Worm (Caenorhabditis elegans) whole organism, young adult: ENCODE measurements around the gene Y4C6B.4.

Experiments used
- C17E4.6 ChIP-seq: fragments of 200-800 bp; sonication (Bioruptor generic); IDR thresholded peaks from 2 replicates; pipeline ENCODE4 v1.3.6; 2022; ENCODE audit warnings: missing genetic modification reagents, missing genetic modification characterization, missing compliant biosample characterization
- F33H1.4 ChIP-seq: fragments of 200-800 bp; sonication (Bioruptor generic); IDR thresholded peaks from 2 replicates; pipeline ENCODE4 v1.3.6; 2022; ENCODE audit warnings: missing genetic modification reagents, missing genetic modification characterization, missing compliant biosample characterization
- F39B2.1 ChIP-seq: fragments of 200-800 bp; sonication (Bioruptor generic); IDR thresholded peaks from 2 replicates; pipeline ENCODE4 v1.3.6; 2022; ENCODE audit warnings: missing genetic modification reagents, missing genetic modification characterization, missing compliant biosample characterization
- F52B5.7 ChIP-seq: sonication (generic microtip); optimal IDR thresholded peaks from 2 replicates; lab custom pipeline; 2016; ENCODE audit warnings: mild to moderate bottlenecking, missing genetic modification characterization, missing compliant biosample characterization
- F55B11.4 ChIP-seq: sonication (generic microtip); optimal IDR thresholded peaks from 2 replicates; lab custom pipeline; 2016; ENCODE audit warnings: missing compliant biosample characterization, missing genetic modification characterization, borderline replicate concordance; ENCODE audit not compliant: insufficient read depth
- F57A8.1 ChIP-seq: fragments of 200-800 bp; sonication (Bioruptor generic); optimal IDR thresholded peaks from 2 replicates; lab custom pipeline; 2018; ENCODE audit warnings: mild to moderate bottlenecking, missing genetic modification characterization, moderate library complexity, missing compliant biosample characterization
- K12H6.12 ChIP-seq: fragments of 200-800 bp; sonication (Bioruptor generic); optimal IDR thresholded peaks from 2 replicates; lab custom pipeline; 2018; ENCODE audit warnings: mild to moderate bottlenecking, missing genetic modification characterization, missing compliant biosample characterization
- Y95B8A.8 ChIP-seq: fragments of 200-800 bp; sonication (Bioruptor generic); IDR thresholded peaks from 2 replicates; pipeline ENCODE4 v1.3.6; 2022; ENCODE audit warnings: missing genetic modification reagents, missing genetic modification characterization, missing compliant biosample characterization
- ZK185.1 ChIP-seq: sonication (generic microtip); optimal IDR thresholded peaks from 2 replicates; lab custom pipeline; 2016; ENCODE audit warnings: mild to moderate bottlenecking, missing genetic modification characterization, missing compliant biosample characterization; ENCODE audit not compliant: poor library complexity, severe bottlenecking
- atf-7 ChIP-seq: sonication (generic microtip); optimal IDR thresholded peaks from 2 replicates; lab custom pipeline; 2017; ENCODE audit warnings: mild to moderate bottlenecking, missing genetic modification characterization, missing compliant biosample characterization
- attf-5 ChIP-seq: fragments of 200-800 bp; sonication (Bioruptor generic); optimal IDR thresholded peaks from 2 replicates; lab custom pipeline; 2018; ENCODE audit warnings: mild to moderate bottlenecking, missing genetic modification characterization, missing compliant biosample characterization
- ccch-3 ChIP-seq: fragments of 200-800 bp; sonication (Bioruptor generic); optimal IDR thresholded peaks from 2 replicates; lab custom pipeline; 2018; ENCODE audit warnings: mild to moderate bottlenecking, missing genetic modification characterization, missing compliant biosample characterization
- cebp-2 ChIP-seq: fragments of 200-800 bp; sonication (Bioruptor generic); IDR thresholded peaks from 2 replicates; pipeline ENCODE4 v1.3.6; 2022; ENCODE audit warnings: missing genetic modification characterization, missing compliant biosample characterization
- ceh-27 ChIP-seq: fragments of 200-800 bp; sonication (Bioruptor generic); optimal IDR thresholded peaks from 2 replicates; lab custom pipeline; 2018; ENCODE audit warnings: mild to moderate bottlenecking, missing genetic modification characterization, moderate library complexity, missing compliant biosample characterization
- ceh-58 ChIP-seq: fragments of 200-800 bp; sonication (Bioruptor generic); IDR thresholded peaks from 2 replicates; pipeline ENCODE4 v1.3.6; 2022; ENCODE audit warnings: missing genetic modification characterization, missing compliant biosample characterization
- ceh-91 ChIP-seq: fragments of 200-800 bp; sonication (Bioruptor generic); IDR thresholded peaks from 2 replicates; pipeline ENCODE4 v1.3.6; 2022; ENCODE audit warnings: missing genetic modification reagents, missing genetic modification characterization, missing compliant biosample characterization
- dpl-1 ChIP-seq: fragments of 150-350 bp; optimal IDR thresholded peaks from 2 replicates; lab custom pipeline; 2014; ENCODE audit warnings: missing biosample characterization, missing genetic modification reagents, missing genetic modification characterization
- efl-1 ChIP-seq: fragments of 150-350 bp; optimal IDR thresholded peaks from 2 replicates; lab custom pipeline; 2014; ENCODE audit warnings: missing biosample characterization, missing genetic modification reagents, missing genetic modification characterization
- ekl-4 ChIP-seq: fragments of 200-800 bp; sonication (Bioruptor generic); IDR thresholded peaks from 2 replicates; pipeline ENCODE4 v1.3.6; 2022; ENCODE audit warnings: missing genetic modification reagents, missing genetic modification characterization, missing compliant biosample characterization
- fkh-3 ChIP-seq: sonication (generic microtip); optimal IDR thresholded peaks from 2 replicates; lab custom pipeline; 2016; ENCODE audit warnings: mild to moderate bottlenecking, missing genetic modification characterization, missing compliant biosample characterization
- hlh-12 ChIP-seq: sonication (generic microtip); optimal IDR thresholded peaks from 2 replicates; lab custom pipeline; 2016; ENCODE audit warnings: missing genetic modification characterization, missing compliant biosample characterization
- hmg-1.2 ChIP-seq: fragments of 200-800 bp; sonication (Bioruptor generic); IDR thresholded peaks from 2 replicates; pipeline ENCODE4 v1.3.6; 2022; ENCODE audit warnings: missing genetic modification reagents, missing genetic modification characterization, missing compliant biosample characterization
- hrde-1 ChIP-seq: sonication (generic microtip); optimal IDR thresholded peaks from 2 replicates; lab custom pipeline; 2016; ENCODE audit warnings: missing genetic modification characterization, mild to moderate bottlenecking, missing compliant biosample characterization, moderate library complexity, missing genotype, missing genetic modification reagents, borderline replicate concordance
- lag-1 ChIP-seq: fragments of 200-800 bp; sonication (Bioruptor generic); IDR thresholded peaks from 2 replicates; pipeline ENCODE4 v1.3.6; 2022; ENCODE audit warnings: missing genetic modification reagents, missing genetic modification characterization, missing compliant biosample characterization
- lin-54 ChIP-seq: fragments of 200-800 bp; sonication (Bioruptor generic); optimal IDR thresholded peaks from 2 replicates; lab custom pipeline; 2018; ENCODE audit warnings: mild to moderate bottlenecking, missing genetic modification characterization, missing compliant biosample characterization
- lir-1 ChIP-seq: fragments of 200-800 bp; sonication (Bioruptor generic); conservative IDR thresholded peaks from 2 replicates; pipeline ENCODE4 v1.3.6; 2022; ENCODE audit warnings: missing genetic modification reagents, missing genetic modification characterization, missing compliant biosample characterization
- lsl-1 ChIP-seq: fragments of 200-800 bp; sonication (Bioruptor generic); optimal IDR thresholded peaks from 2 replicates; lab custom pipeline; 2018; ENCODE audit warnings: mild to moderate bottlenecking, missing genetic modification characterization, moderate library complexity, missing compliant biosample characterization
- madf-6 ChIP-seq: fragments of 200-800 bp; sonication (Bioruptor generic); IDR thresholded peaks from 2 replicates; pipeline ENCODE4 v1.3.6; 2022; ENCODE audit warnings: missing genetic modification reagents, missing genetic modification characterization, missing compliant biosample characterization
- mcd-1 ChIP-seq: fragments of 200-800 bp; sonication (Bioruptor generic); IDR thresholded peaks from 2 replicates; pipeline ENCODE4 v1.3.6; 2022; ENCODE audit warnings: missing genetic modification reagents, missing genetic modification characterization, missing compliant biosample characterization
- mel-28 ChIP-seq: sonication (generic microtip); optimal IDR thresholded peaks from 2 replicates; lab custom pipeline; 2016; ENCODE audit warnings: borderline replicate concordance, mild to moderate bottlenecking, missing genetic modification characterization, missing compliant biosample characterization
- rcor-1 ChIP-seq: fragments of 200-800 bp; sonication (Bioruptor generic); IDR thresholded peaks from 2 replicates; pipeline ENCODE4 v1.3.6; 2022; ENCODE audit warnings: missing genetic modification reagents, missing genetic modification characterization, missing compliant biosample characterization
- rec-8 ChIP-seq, 2 experiments: sonication (generic microtip); optimal IDR thresholded peaks; 2 replicates each; lab custom pipeline; 2016; ENCODE audit warnings: mild to moderate bottlenecking in 2 of 2, missing genetic modification characterization in 2 of 2, missing genetic modification reagents in 2 of 2, missing genotype in 2 of 2, missing biosample characterization in 1 of 2, missing compliant biosample characterization in 1 of 2, moderate library complexity in 1 of 2
- sea-2 ChIP-seq: fragments of 200-800 bp; sonication (Bioruptor generic); IDR thresholded peaks from 2 replicates; pipeline ENCODE4 v1.3.6; 2022; ENCODE audit warnings: missing genetic modification characterization, missing compliant biosample characterization
- snpc-3.4 ChIP-seq: sonication (generic microtip); optimal IDR thresholded peaks from 2 replicates; lab custom pipeline; 2017; ENCODE audit warnings: missing genetic modification characterization, mild to moderate bottlenecking, missing compliant biosample characterization, antibody characterized with exemption, moderate library complexity, missing genotype, missing genetic modification reagents
- snpc-4 ChIP-seq, 5 experiments: fragments of 150-350 bp in 1 of 5; sonication (generic microtip) in 4 of 5; optimal IDR thresholded peaks; 2 replicates each; lab custom pipeline; 2014 to 2018; ENCODE audit warnings: missing genetic modification characterization in 5 of 5, missing biosample characterization in 3 of 5, antibody characterized with exemption in 2 of 5, mild to moderate bottlenecking in 2 of 5, missing compliant biosample characterization in 2 of 5, missing genotype in 2 of 5, moderate library complexity in 2 of 5, missing genetic modification reagents in 1 of 5
- somi-1 ChIP-seq: fragments of 200-800 bp; sonication (Bioruptor generic); optimal IDR thresholded peaks from 2 replicates; lab custom pipeline; 2018; ENCODE audit warnings: mild to moderate bottlenecking, missing genetic modification characterization, missing compliant biosample characterization
- sptf-2 ChIP-seq: fragments of 200-800 bp; sonication (Bioruptor generic); optimal IDR thresholded peaks from 2 replicates; lab custom pipeline; 2018; ENCODE audit warnings: mild to moderate bottlenecking, missing genetic modification characterization, missing compliant biosample characterization
- tbp1 ChIP-seq: fragments of 200-800 bp; sonication (Bioruptor generic); optimal IDR thresholded peaks from 2 replicates; lab custom pipeline; 2018; ENCODE audit warnings: mild to moderate bottlenecking, missing genetic modification characterization, missing compliant biosample characterization
- tbx-9 ChIP-seq: sonication (generic microtip); optimal IDR thresholded peaks from 2 replicates; lab custom pipeline; 2016; ENCODE audit warnings: borderline replicate concordance, missing genetic modification characterization, inconsistent platforms, missing compliant biosample characterization
- unc-130 ChIP-seq: sonication (generic microtip); optimal IDR thresholded peaks from 2 replicates; lab custom pipeline; 2016; ENCODE audit warnings: missing genetic modification reagents, missing genetic modification characterization, missing compliant biosample characterization
- ztf-25 ChIP-seq: fragments of 200-800 bp; sonication (Bioruptor generic); IDR thresholded peaks from 2 replicates; pipeline ENCODE4 v1.3.6; 2022; ENCODE audit warnings: missing genetic modification reagents, missing genetic modification characterization, missing compliant biosample characterization
- ztf-26 ChIP-seq: sonication (generic microtip); optimal IDR thresholded peaks from 2 replicates; lab custom pipeline; 2017; ENCODE audit warnings: missing genetic modification characterization, missing compliant biosample characterization
- ztf-3 ChIP-seq: fragments of 200-800 bp; sonication (Bioruptor generic); optimal IDR thresholded peaks from 2 replicates; lab custom pipeline; 2018; ENCODE audit warnings: mild to moderate bottlenecking, missing genetic modification characterization, missing compliant biosample characterization

Y4C6B.4 gene

ce11 chrIV:5353364-5353763 lies 27.1 kb downstream of the Y4C6B.4 start, which contains the start of gene Y4C6B.7:
Gene Y4C6B.7, minus strand, starts transcription at chrIV:5353464.
- TF ChIP-seq sptf-2: no peak
- TF ChIP-seq tbx-9 (tag; lab: Kevin White, UChicago): no peak

DNA sequence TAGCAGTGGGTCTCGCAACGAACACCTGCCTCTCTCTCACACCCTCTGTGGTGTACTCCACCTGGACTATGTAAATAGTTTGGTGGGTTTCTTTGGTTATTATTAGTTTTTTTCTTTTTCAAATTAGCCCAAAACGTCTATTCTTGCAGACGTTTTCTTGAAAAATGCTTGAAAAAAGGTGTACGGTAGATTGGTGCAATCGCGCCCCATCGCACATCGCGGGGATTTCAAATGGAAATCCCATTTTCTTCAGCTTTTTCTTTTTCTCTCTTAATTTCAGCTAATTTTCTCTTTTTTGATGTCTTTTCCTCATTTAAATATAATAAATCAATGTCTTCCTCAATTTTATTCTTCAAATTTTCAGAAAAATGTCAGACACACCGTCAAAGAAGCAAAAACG lies 27.9 kb downstream of the Y4C6B.4 start, which contains the start of gene Y4C6B.1:
Y4C6B.1 (plus strand) TSS at position 365 of the 400 bp plus-strand sequence.
- peak; percentile 61 for TF ChIP-seq efl-1 (GFP tag; lab: Kevin White, UChicago)
- no peak for TF ChIP-seq K12H6.12
- no peak for TF ChIP-seq rec-8 (tag; optimal IDR thresholded peaks at IDR 0.05; lab: Kevin White, UChicago)
- no peak for TF ChIP-seq hrde-1 (tag; lab: Kevin White, UChicago)
- TF ChIP-seq atf-7: no peak
- no peak for TF ChIP-seq lin-54
- TF ChIP-seq ztf-3 (GFP tag; lab: Kevin White, UChicago): no peak
- no peak for TF ChIP-seq ztf-25 (GFP tag; lab: Robert Waterston, UW)
- TF ChIP-seq ceh-91 (GFP tag; lab: Robert Waterston, UW): no peak
- TF ChIP-seq ceh-58 (GFP tag; lab: Robert Waterston, UW): no peak
- TF ChIP-seq sea-2 (GFP tag; lab: Robert Waterston, UW): no peak
- no peak for TF ChIP-seq F52B5.7 (tag; lab: Kevin White, UChicago)
- TF ChIP-seq mel-28 (tag; lab: Kevin White, UChicago): no peak
- no peak for TF ChIP-seq ccch-3
- TF ChIP-seq ceh-27: no peak
- TF ChIP-seq lir-1: no peak
- peak; percentile 10 for TF ChIP-seq snpc-3.4
- no peak for TF ChIP-seq somi-1
- no peak for TF ChIP-seq F55B11.4 (tag; lab: Kevin White, UChicago)
- no peak for TF ChIP-seq rcor-1 (GFP tag; lab: Robert Waterston, UW)
- no peak for TF ChIP-seq fkh-3 (tag; lab: Kevin White, UChicago)
- TF ChIP-seq lag-1: no peak
- no peak for TF ChIP-seq attf-5 (GFP tag; lab: Kevin White, UChicago)
- TF ChIP-seq snpc-4 (GFP tag; optimal IDR thresholded peaks at IDR 0.05; lab: Kevin White, UChicago): no peak
- peak in 3 of 4 experiments; percentile 59 to 80 (median 72) for TF ChIP-seq snpc-4 (tag; optimal IDR thresholded peaks at IDR 0.05; lab: Kevin White, UChicago)
- peak; percentile 8 for TF ChIP-seq dpl-1 (GFP tag; lab: Kevin White, UChicago)
- TF ChIP-seq C17E4.6 (GFP tag; lab: Robert Waterston, UW): no peak
- no peak for TF ChIP-seq Y95B8A.8 (GFP tag; lab: Robert Waterston, UW)
- TF ChIP-seq hlh-12: no peak
- TF ChIP-seq ZK185.1 (tag; lab: Kevin White, UChicago): no peak
- TF ChIP-seq F39B2.1 (GFP tag; lab: Robert Waterston, UW): no peak
- no peak for TF ChIP-seq hmg-1.2 (GFP tag; lab: Robert Waterston, UW)
- TF ChIP-seq unc-130 (GFP tag; lab: Kevin White, UChicago): no peak
- no peak for TF ChIP-seq madf-6 (GFP tag; lab: Robert Waterston, UW)
- peak; percentile 69 for TF ChIP-seq mcd-1
- TF ChIP-seq cebp-2 (GFP tag; lab: Robert Waterston, UW): no peak
- peak; percentile 56 for TF ChIP-seq lsl-1 (GFP tag; lab: Kevin White, UChicago)
- TF ChIP-seq tbp1 (GFP tag; lab: Kevin White, UChicago): peak; percentile 24
- no peak for TF ChIP-seq F57A8.1 (GFP tag; lab: Kevin White, UChicago)
- no peak for TF ChIP-seq ekl-4 (GFP tag; lab: Robert Waterston, UW)
- TF ChIP-seq F33H1.4 (GFP tag; lab: Robert Waterston, UW): no peak
- TF ChIP-seq ztf-26: no peak
- TF ChIP-seq, all 124 proteins: peak for 7
